Worm (Caenorhabditis elegans) whole organism, mixed stage, embryonic: ENCODE data around the gene K10C8.4.
A peak's percentile ranks its signal among the peaks of the same experiment; 100 is the strongest.

ENCODE experiments used
- M03D4.4 ChIP-seq: sonication (generic microtip); optimal IDR thresholded peaks from 2 replicates; lab custom pipeline; 2017; ENCODE audit warnings: mild to moderate bottlenecking, missing genetic modification characterization, missing compliant biosample characterization
- bed-3 ChIP-seq: fragments of 200-800 bp; sonication (Bioruptor generic); optimal IDR thresholded peaks from 3 replicates; lab custom pipeline; 2018; ENCODE audit warnings: mild to moderate bottlenecking, missing genetic modification characterization, moderate library complexity, missing compliant biosample characterization
- blmp-1 ChIP-seq: fragments of 150-350 bp; optimal IDR thresholded peaks from 2 replicates; lab custom pipeline; 2014; ENCODE audit warnings: missing biosample characterization, missing genetic modification characterization
- ceh-39 ChIP-seq: fragments of 150-350 bp; optimal IDR thresholded peaks from 2 replicates; lab custom pipeline; 2014; ENCODE audit warnings: missing biosample characterization, missing genetic modification characterization
- ceh-43 ChIP-seq: fragments of 200-800 bp; sonication (Bioruptor generic); optimal IDR thresholded peaks from 2 replicates; lab custom pipeline; 2018; ENCODE audit warnings: mild to moderate bottlenecking, missing genetic modification characterization, moderate library complexity, missing compliant biosample characterization
- ceh-83 ChIP-seq: fragments of 200-800 bp; sonication (Bioruptor generic); optimal IDR thresholded peaks from 2 replicates; lab custom pipeline; 2018; ENCODE audit warnings: mild to moderate bottlenecking, missing genetic modification characterization, missing compliant biosample characterization
- ces-1 ChIP-seq: fragments of 150-350 bp; optimal IDR thresholded peaks from 2 replicates; lab custom pipeline; 2014; ENCODE audit warnings: missing biosample characterization, missing genetic modification reagents, missing genetic modification characterization
- cnd-1 ChIP-seq: fragments of 200-800 bp; sonication (Bioruptor generic); optimal IDR thresholded peaks from 2 replicates; lab custom pipeline; 2018; ENCODE audit warnings: mild to moderate bottlenecking, missing genetic modification characterization, missing compliant biosample characterization
- drap-1 ChIP-seq: fragments of 200-800 bp; sonication (Bioruptor generic); optimal IDR thresholded peaks from 3 replicates; lab custom pipeline; 2018; ENCODE audit warnings: mild to moderate bottlenecking, missing genetic modification characterization, missing compliant biosample characterization
- elt-1 ChIP-seq: sonication (generic microtip); optimal IDR thresholded peaks from 2 replicates; lab custom pipeline; 2017; ENCODE audit warnings: missing genetic modification characterization, mild to moderate bottlenecking, missing compliant biosample characterization, antibody characterized with exemption, moderate library complexity, borderline replicate concordance; ENCODE audit not compliant: insufficient read depth
- elt-3 ChIP-seq: fragments of 150-350 bp; optimal IDR thresholded peaks from 2 replicates; lab custom pipeline; 2014; ENCODE audit warnings: missing biosample characterization, missing genetic modification characterization
- flh-1 ChIP-seq: fragments of 200-800 bp; sonication (Bioruptor generic); optimal IDR thresholded peaks from 2 replicates; lab custom pipeline; 2018; ENCODE audit warnings: mild to moderate bottlenecking, missing genetic modification characterization, moderate library complexity, missing compliant biosample characterization
- ham-2 ChIP-seq: fragments of 200-800 bp; sonication (Bioruptor generic); optimal IDR thresholded peaks from 2 replicates; lab custom pipeline; 2018; ENCODE audit warnings: mild to moderate bottlenecking, missing genetic modification characterization, missing compliant biosample characterization
- hlh-1 ChIP-seq: fragments of 150-350 bp; optimal IDR thresholded peaks from 2 replicates; lab custom pipeline; 2014; ENCODE audit warnings: missing biosample characterization, missing genetic modification reagents, missing genetic modification characterization
- lin-13 ChIP-seq: fragments of 150-350 bp; optimal IDR thresholded peaks from 2 replicates; lab custom pipeline; 2014; ENCODE audit warnings: missing biosample characterization, missing genetic modification characterization
- lin-32 ChIP-seq: fragments of 200-800 bp; sonication (Bioruptor generic); optimal IDR thresholded peaks from 2 replicates; lab custom pipeline; 2018; ENCODE audit warnings: mild to moderate bottlenecking, missing genetic modification characterization, missing compliant biosample characterization
- lsy-2 ChIP-seq: fragments of 150-350 bp; optimal IDR thresholded peaks from 2 replicates; lab custom pipeline; 2014; ENCODE audit warnings: missing biosample characterization, missing genetic modification characterization
- mab-5 ChIP-seq: fragments of 150-350 bp; optimal IDR thresholded peaks from 2 replicates; lab custom pipeline; 2014; ENCODE audit warnings: missing biosample characterization, missing genetic modification characterization
- mep-1 ChIP-seq: fragments of 150-350 bp; optimal IDR thresholded peaks from 2 replicates; lab custom pipeline; 2017; ENCODE audit warnings: missing biosample characterization, missing genetic modification reagents, missing genetic modification characterization, inconsistent platforms
- mls-2 ChIP-seq: sonication (generic microtip); optimal IDR thresholded peaks from 2 replicates; lab custom pipeline; 2016; ENCODE audit warnings: mild to moderate bottlenecking, missing genetic modification characterization, moderate library complexity, missing compliant biosample characterization
- nhr-2 ChIP-seq: fragments of 150-350 bp; optimal IDR thresholded peaks from 2 replicates; lab custom pipeline; 2014; ENCODE audit warnings: missing biosample characterization, missing genetic modification characterization
- nhr-237 ChIP-seq: fragments of 150-350 bp; optimal IDR thresholded peaks from 2 replicates; lab custom pipeline; 2014; ENCODE audit warnings: missing biosample characterization, missing genetic modification characterization
- nhr-76 ChIP-seq: sonication (generic microtip); optimal IDR thresholded peaks from 2 replicates; lab custom pipeline; 2017; ENCODE audit warnings: missing biosample characterization, missing genetic modification characterization
- pha-4 ChIP-seq: fragments of 150-350 bp; optimal IDR thresholded peaks from 2 replicates; lab custom pipeline; 2018; ENCODE audit warnings: missing biosample characterization, missing genetic modification reagents, missing genetic modification characterization
- sem-2 ChIP-seq: fragments of 200-800 bp; sonication (Bioruptor generic); optimal IDR thresholded peaks from 2 replicates; lab custom pipeline; 2018; ENCODE audit warnings: mild to moderate bottlenecking, missing genetic modification characterization, missing compliant biosample characterization
- snpc-4 ChIP-seq: fragments of 150-350 bp; optimal IDR thresholded peaks from 2 replicates; lab custom pipeline; 2014; ENCODE audit warnings: missing biosample characterization, missing genetic modification characterization
- sptf-1 ChIP-seq: sonication (generic microtip); optimal IDR thresholded peaks from 2 replicates; lab custom pipeline; 2017; ENCODE audit warnings: mild to moderate bottlenecking, missing genetic modification characterization, moderate library complexity, missing compliant biosample characterization
- tbx-8 ChIP-seq: fragments of 200-800 bp; sonication (Bioruptor generic); optimal IDR thresholded peaks from 2 replicates; lab custom pipeline; 2018; ENCODE audit warnings: mild to moderate bottlenecking, missing genetic modification characterization, moderate library complexity, missing compliant biosample characterization
- unc-120 ChIP-seq: sonication (generic microtip); optimal IDR thresholded peaks from 2 replicates; lab custom pipeline; 2017; ENCODE audit warnings: missing genetic modification characterization, missing compliant biosample characterization; ENCODE audit not compliant: poor library complexity, severe bottlenecking
- unc-62 ChIP-seq: fragments of 150-350 bp; optimal IDR thresholded peaks from 2 replicates; lab custom pipeline; 2014; ENCODE audit warnings: missing biosample characterization, missing genetic modification reagents, missing genetic modification characterization
- zip-8 ChIP-seq: fragments of 150-350 bp; optimal IDR thresholded peaks from 2 replicates; lab custom pipeline; 2014; ENCODE audit warnings: missing biosample characterization, missing genetic modification characterization

K10C8.4 gene

ce11 chrV:12725893-12726292 lies 29.8 kb downstream of the K10C8.4 start, which contains the start of gene R11D1.12:
TSS of gene R11D1.12 (minus strand) at chrV:12725993.
- TF ChIP-seq ceh-83 (no peak), elt-3 (tag; lab: Kevin White, UChicago) (no peak), mep-1 (tag; lab: Kevin White, UChicago) (no peak), lin-13 (tag; lab: Kevin White, UChicago) (no peak), snpc-4 (tag; lab: Kevin White, UChicago) (no peak), nhr-76 (tag; lab: Kevin White, UChicago) (no peak), nhr-2 (tag; lab: Kevin White, UChicago) (no peak), tbx-8 (GFP tag; lab: Kevin White, UChicago) (no peak)

- TF ChIP-seq lin-32 (GFP tag; lab: Kevin White, UChicago) (no peak), elt-3 (tag; lab: Kevin White, UChicago) (no peak), sem-2 (GFP tag; lab: Kevin White, UChicago) (no peak), zip-8 (tag; lab: Kevin White, UChicago) (no peak), blmp-1 (tag; lab: Kevin White, UChicago) (no peak), snpc-4 (tag; lab: Kevin White, UChicago) (no peak), mls-2 (tag; lab: Kevin White, UChicago) (no peak), ceh-43 (no peak), lsy-2 (tag; lab: Kevin White, UChicago) (no peak), sptf-1 (tag; lab: Kevin White, UChicago) (no peak), unc-62 (GFP tag; lab: Kevin White, UChicago) (no peak), nhr-2 (tag; lab: Kevin White, UChicago) (no peak), bed-3 (GFP tag; lab: Kevin White, UChicago) (no peak), flh-1 (GFP tag; lab: Kevin White, UChicago) (no peak), drap-1 (GFP tag; lab: Kevin White, UChicago) (no peak), unc-120 (tag; lab: Kevin White, UChicago) (no peak)
Observed at ce11 chrV:12727104-12727637, 31.1 kb downstream of the K10C8.4 start, which contains the start of gene R11D1.13. TSS of gene R11D1.13 (plus strand) at chrV:12727154.

ce11 chrV:12728062-12728665 lies 32.1 kb downstream of the K10C8.4 start, which contains the start of the genes rpl-28 and mrpl-49:
TSS of gene rpl-28 (minus strand) at chrV:12728112.
TSS of gene mrpl-49 (plus strand) at chrV:12728631.
- no peak for TF ChIP-seq bed-3 (GFP tag; lab: Kevin White, UChicago)
- peak; percentile 87 for TF ChIP-seq lsy-2 (tag; lab: Kevin White, UChicago)
- TF ChIP-seq lin-13 (tag; lab: Kevin White, UChicago) = peak; percentile 86
- TF ChIP-seq ceh-39 (tag; lab: Kevin White, UChicago) = peak; percentile 75
- peak; percentile 89 for TF ChIP-seq nhr-237 (tag; lab: Kevin White, UChicago)
- no peak for TF ChIP-seq lin-32 (GFP tag; lab: Kevin White, UChicago)
- peak; percentile 53 for TF ChIP-seq nhr-2 (tag; lab: Kevin White, UChicago)
- peak; percentile 77 for TF ChIP-seq pha-4 (tag; lab: Kevin White, UChicago)
- TF ChIP-seq unc-62 (GFP tag; lab: Kevin White, UChicago) = peak; percentile 16
- peak; percentile 34 for TF ChIP-seq mab-5
- no peak for TF ChIP-seq mls-2 (tag; lab: Kevin White, UChicago)
- TF ChIP-seq hlh-1 = peak; percentile 53
- no peak for TF ChIP-seq elt-1
- TF ChIP-seq elt-3 (tag; lab: Kevin White, UChicago) = no peak
- no peak for TF ChIP-seq zip-8 (tag; lab: Kevin White, UChicago)
- no peak for TF ChIP-seq sem-2 (GFP tag; lab: Kevin White, UChicago)
- TF ChIP-seq cnd-1 (tag; lab: Kevin White, UChicago) = peak; percentile 28
- TF ChIP-seq mep-1 (tag; lab: Kevin White, UChicago) = peak; percentile 77
- no peak for TF ChIP-seq tbx-8 (GFP tag; lab: Kevin White, UChicago)
- peak; percentile 81 for TF ChIP-seq ces-1 (GFP tag; lab: Kevin White, UChicago)
- no peak for TF ChIP-seq blmp-1 (tag; lab: Kevin White, UChicago)
- no peak for TF ChIP-seq ham-2

- TF ChIP-seq drap-1 (GFP tag; lab: Kevin White, UChicago) = no peak
- no peak for TF ChIP-seq unc-120 (tag; lab: Kevin White, UChicago)
- no peak for TF ChIP-seq mep-1 (tag; lab: Kevin White, UChicago)
- no peak for TF ChIP-seq nhr-2 (tag; lab: Kevin White, UChicago)
- TF ChIP-seq ces-1 (GFP tag; lab: Kevin White, UChicago) = no peak
- TF ChIP-seq pha-4 (tag; lab: Kevin White, UChicago) = no peak
- no peak for TF ChIP-seq sem-2 (GFP tag; lab: Kevin White, UChicago)
- TF ChIP-seq nhr-237 (tag; lab: Kevin White, UChicago) = no peak
- TF ChIP-seq hlh-1 = no peak
- no peak for TF ChIP-seq nhr-76 (tag; lab: Kevin White, UChicago)
- no peak for TF ChIP-seq elt-1
- no peak for TF ChIP-seq lin-13 (tag; lab: Kevin White, UChicago)
- no peak for TF ChIP-seq ham-2
- TF ChIP-seq M03D4.4 = no peak
- TF ChIP-seq mab-5 = no peak
- no peak for TF ChIP-seq lsy-2 (tag; lab: Kevin White, UChicago)
- TF ChIP-seq, all 35 proteins: peak for 0
Observed at ce11 chrV:12729220-12729619, 33.2 kb downstream of the K10C8.4 start, which contains the start of gene R11D1.10. TSS of gene R11D1.10 (plus strand) at chrV:12729520.
